Worm (Caenorhabditis elegans) whole organism, midembryonic: ENCODE results near the gene srw-99.

Source experiments
- flt-1 ChIP-seq: fragments of 200-800 bp; sonication (Bioruptor generic); IDR thresholded peaks from 2 replicates; pipeline ENCODE4 v1.3.6; 2022; ENCODE audit warnings: missing genetic modification characterization, missing compliant biosample characterization
- med-1 ChIP-seq: sonication (generic microtip); optimal IDR thresholded peaks from 2 replicates; lab custom pipeline; 2017; ENCODE audit warnings: missing genetic modification characterization, mild to moderate bottlenecking, missing compliant biosample characterization, antibody characterized with exemption, missing genetic modification reagents; ENCODE audit not compliant: insufficient read depth

- TF ChIP-seq med-1 (GFP tag; lab: Kevin White, UChicago) (no peak), flt-1 (GFP tag; lab: Robert Waterston, UW) (no peak)
These were observed 32.5 kb downstream of the srw-99 start, which contains the start of gene srab-25 for ce11 chrV:1741074-1741473.
